Worm (Caenorhabditis elegans) whole organism, L1 larva: ENCODE data around the gene Y39A1A.9.

Experiments
- C34B4.2 ChIP-seq: sonication (generic microtip); optimal IDR thresholded peaks from 2 replicates; lab custom pipeline; 2017; ENCODE audit warnings: mild to moderate bottlenecking, missing genetic modification characterization, missing compliant biosample characterization
- F16B12.6 ChIP-seq: fragments of 150-350 bp; optimal IDR thresholded peaks from 2 replicates; lab custom pipeline; 2014; ENCODE audit warnings: missing biosample characterization, missing genetic modification characterization
- alr-1 ChIP-seq: fragments of 200-800 bp; sonication (Bioruptor generic); optimal IDR thresholded peaks from 2 replicates; lab custom pipeline; 2018; ENCODE audit warnings: borderline replicate concordance, mild to moderate bottlenecking, missing genetic modification characterization, missing compliant biosample characterization
- blmp-1 ChIP-seq: fragments of 150-350 bp; optimal IDR thresholded peaks from 2 replicates; lab custom pipeline; 2014; ENCODE audit warnings: missing biosample characterization, missing genetic modification characterization
- ceh-63 ChIP-seq: fragments of 200-800 bp; sonication (Bioruptor generic); optimal IDR thresholded peaks from 2 replicates; lab custom pipeline; 2018; ENCODE audit warnings: mild to moderate bottlenecking, missing genetic modification characterization, missing compliant biosample characterization
- ceh-8 ChIP-seq: fragments of 200-800 bp; sonication (Bioruptor generic); optimal IDR thresholded peaks from 2 replicates; lab custom pipeline; 2018; ENCODE audit warnings: mild to moderate bottlenecking, missing genetic modification characterization, moderate library complexity, missing compliant biosample characterization
- ceh-88 ChIP-seq: fragments of 200-800 bp; sonication (Bioruptor generic); IDR thresholded peaks from 2 replicates; pipeline ENCODE4 v1.3.6; 2022; ENCODE audit warnings: missing genetic modification characterization, missing compliant biosample characterization
- ceh-90 ChIP-seq: sonication (generic microtip); optimal IDR thresholded peaks from 2 replicates; lab custom pipeline; 2016; ENCODE audit warnings: missing genetic modification characterization, missing compliant biosample characterization
- dpl-1 ChIP-seq, 3 experiments: fragments of 150-350 bp in 2 of 3; sonication (generic microtip) in 1 of 3; optimal IDR thresholded peaks; 2 replicates each; lab custom pipeline; 2014 to 2017; ENCODE audit warnings: missing biosample characterization in 3 of 3, missing genetic modification characterization in 3 of 3, missing genetic modification reagents in 3 of 3
- efl-1 ChIP-seq, 4 experiments: fragments of 150-350 bp; optimal IDR thresholded peaks in 3 of 4; peaks in 1 of 4; 1 replicate in 1 of 4; 2 replicates in 3 of 4; lab custom pipeline; 2014; ENCODE audit warnings: missing biosample characterization in 2 of 4, missing genetic modification characterization in 2 of 4, missing genetic modification reagents in 2 of 4
- efl-3 ChIP-seq: fragments of 200-800 bp; sonication (Bioruptor generic); optimal IDR thresholded peaks from 2 replicates; lab custom pipeline; 2018; ENCODE audit warnings: mild to moderate bottlenecking, missing genetic modification characterization, missing compliant biosample characterization
- egl-27 ChIP-seq, 2 experiments: fragments of 150-350 bp in 1 of 2; sonication (generic microtip); optimal IDR thresholded peaks; 3 replicates each; lab custom pipeline; 2017 to 2018; ENCODE audit warnings: missing biosample characterization in 2 of 2, missing genetic modification characterization in 2 of 2, missing genetic modification reagents in 2 of 2
- elt-2 ChIP-seq: sonication (generic microtip); optimal IDR thresholded peaks from 2 replicates; lab custom pipeline; 2016; ENCODE audit warnings: missing genetic modification characterization, mild to moderate bottlenecking, inconsistent platforms, missing compliant biosample characterization, missing genetic modification reagents
- elt-3 ChIP-seq, 6 experiments: fragments of 150-350 bp in 1 of 6; sonication (generic microtip); optimal IDR thresholded peaks; 2 replicates each; lab custom pipeline; 2017 to 2018; ENCODE audit warnings: missing biosample characterization in 6 of 6, missing genetic modification characterization in 6 of 6, inconsistent platforms in 1 of 6
- ets-5 ChIP-seq: fragments of 200-800 bp; sonication (Bioruptor generic); IDR thresholded peaks from 2 replicates; pipeline ENCODE4 v1.3.6; 2022; ENCODE audit warnings: missing genetic modification characterization, missing compliant biosample characterization
- fkh-10 ChIP-seq: sonication (generic microtip); optimal IDR thresholded peaks from 2 replicates; lab custom pipeline; 2017; ENCODE audit warnings: missing biosample characterization, missing genetic modification reagents, missing genetic modification characterization
- grh-1 ChIP-seq: fragments of 200-800 bp; sonication (Bioruptor generic); IDR thresholded peaks from 2 replicates; pipeline ENCODE4 v1.3.6; 2022; ENCODE audit warnings: missing genetic modification reagents, missing genetic modification characterization, missing compliant biosample characterization
- hpl-2 ChIP-seq: fragments of 150-350 bp; optimal IDR thresholded peaks from 2 replicates; lab custom pipeline; 2014; ENCODE audit warnings: missing biosample characterization, missing genetic modification reagents, missing genetic modification characterization
- isw-1 ChIP-seq: fragments of 200-800 bp; sonication (Bioruptor generic); IDR thresholded peaks from 2 replicates; pipeline ENCODE4 v1.3.6; 2022; ENCODE audit warnings: missing genetic modification characterization, missing compliant biosample characterization
- jun-1 ChIP-seq: fragments of 150-350 bp; optimal IDR thresholded peaks from 2 replicates; lab custom pipeline; 2014; ENCODE audit warnings: missing biosample characterization, missing genetic modification reagents, missing genetic modification characterization
- lin-35 ChIP-seq, 2 experiments: fragments of 150-350 bp; optimal IDR thresholded peaks; 2 replicates each; lab custom pipeline; 2014; ENCODE audit warnings: missing biosample characterization in 2 of 2, missing genetic modification characterization in 2 of 2, missing genetic modification reagents in 2 of 2
- lin-39 ChIP-seq: fragments of 150-350 bp; optimal IDR thresholded peaks from 2 replicates; lab custom pipeline; 2014; ENCODE audit warnings: missing biosample characterization, missing genetic modification reagents, missing genetic modification characterization
- lir-3 ChIP-seq: sonication (generic microtip); optimal IDR thresholded peaks from 2 replicates; lab custom pipeline; 2016; ENCODE audit warnings: mild to moderate bottlenecking, missing genetic modification characterization, moderate library complexity, missing compliant biosample characterization; ENCODE audit not compliant: poor library complexity
- mab-9 ChIP-seq: fragments of 200-800 bp; sonication (Bioruptor generic); IDR thresholded peaks from 2 replicates; pipeline ENCODE4 v1.3.6; 2022; ENCODE audit warnings: missing genetic modification reagents, missing genetic modification characterization, missing compliant biosample characterization
- mdl-1 ChIP-seq, 2 experiments: fragments of 150-350 bp; optimal IDR thresholded peaks; 2 replicates each; lab custom pipeline; 2014 to 2017; ENCODE audit warnings: missing biosample characterization in 2 of 2, missing genetic modification characterization in 2 of 2, inconsistent platforms in 1 of 2
- mef-2 ChIP-seq: fragments of 150-350 bp; optimal IDR thresholded peaks from 2 replicates; lab custom pipeline; 2014; ENCODE audit warnings: missing biosample characterization, missing genetic modification characterization
- nhr-11 ChIP-seq: fragments of 150-350 bp; optimal IDR thresholded peaks from 2 replicates; lab custom pipeline; 2014; ENCODE audit warnings: missing biosample characterization, missing genetic modification characterization
- nhr-12 ChIP-seq: sonication (generic microtip); optimal IDR thresholded peaks from 2 replicates; lab custom pipeline; 2017; ENCODE audit warnings: missing biosample characterization, missing genetic modification characterization
- nhr-19 ChIP-seq: fragments of 200-800 bp; sonication (Bioruptor generic); conservative IDR thresholded peaks from 2 replicates; pipeline ENCODE4 v1.3.6; 2022; ENCODE audit warnings: missing genetic modification characterization, missing compliant biosample characterization
- nhr-237 ChIP-seq: fragments of 150-350 bp; optimal IDR thresholded peaks from 2 replicates; lab custom pipeline; 2014; ENCODE audit warnings: missing biosample characterization, missing genetic modification characterization
- nhr-28 ChIP-seq: fragments of 150-350 bp; optimal IDR thresholded peaks from 2 replicates; lab custom pipeline; 2014; ENCODE audit warnings: missing biosample characterization, missing genetic modification characterization
- nhr-71 ChIP-seq: sonication (generic microtip); optimal IDR thresholded peaks from 2 replicates; lab custom pipeline; 2016; ENCODE audit warnings: mild to moderate bottlenecking, missing genetic modification characterization, moderate library complexity, missing compliant biosample characterization
- nhr-76 ChIP-seq: sonication (generic microtip); optimal IDR thresholded peaks from 2 replicates; lab custom pipeline; 2017; ENCODE audit warnings: missing biosample characterization, missing genetic modification characterization
- nhr-77 ChIP-seq: fragments of 150-350 bp; optimal IDR thresholded peaks from 2 replicates; lab custom pipeline; 2014; ENCODE audit warnings: missing biosample characterization, missing genetic modification characterization
- nhr-84 ChIP-seq: sonication (generic microtip); optimal IDR thresholded peaks from 2 replicates; lab custom pipeline; 2017; ENCODE audit warnings: missing biosample characterization, missing genetic modification characterization
- pag-3 ChIP-seq: sonication (generic microtip); optimal IDR thresholded peaks from 2 replicates; lab custom pipeline; 2017; ENCODE audit warnings: missing genetic modification characterization, mild to moderate bottlenecking, missing compliant biosample characterization, antibody characterized with exemption, borderline replicate concordance; ENCODE audit not compliant: insufficient read depth
- pax-3 ChIP-seq: fragments of 200-800 bp; sonication (Bioruptor generic); optimal IDR thresholded peaks from 2 replicates; lab custom pipeline; 2018; ENCODE audit warnings: mild to moderate bottlenecking, missing genetic modification characterization, moderate library complexity, missing compliant biosample characterization
- pqm-1 ChIP-seq: sonication (generic microtip); optimal IDR thresholded peaks from 3 replicates; lab custom pipeline; 2017; ENCODE audit warnings: missing biosample characterization, missing genetic modification characterization
- snpc-4 ChIP-seq: fragments of 150-350 bp; optimal IDR thresholded peaks from 2 replicates; lab custom pipeline; 2014; ENCODE audit warnings: missing biosample characterization, missing genetic modification characterization
- sox-4 ChIP-seq: sonication (generic microtip); optimal IDR thresholded peaks from 2 replicates; lab custom pipeline; 2016; ENCODE audit warnings: missing genetic modification characterization, missing compliant biosample characterization
- sptf-1 ChIP-seq: fragments of 150-350 bp; optimal IDR thresholded peaks from 2 replicates; lab custom pipeline; 2014; ENCODE audit warnings: missing biosample characterization, missing genetic modification characterization
- sup-37 ChIP-seq: fragments of 200-800 bp; sonication (Bioruptor generic); optimal IDR thresholded peaks from 2 replicates; lab custom pipeline; 2018; ENCODE audit warnings: mild to moderate bottlenecking, missing genetic modification characterization, missing compliant biosample characterization
- swsn-7 ChIP-seq: sonication (generic microtip); optimal IDR thresholded peaks from 2 replicates; lab custom pipeline; 2016; ENCODE audit warnings: missing genetic modification characterization, missing compliant biosample characterization
- unc-130 ChIP-seq: fragments of 150-350 bp; optimal IDR thresholded peaks from 2 replicates; lab custom pipeline; 2017; ENCODE audit warnings: missing biosample characterization, missing genetic modification characterization, inconsistent platforms
- unc-30 ChIP-seq: sonication (generic microtip); optimal IDR thresholded peaks from 2 replicates; lab custom pipeline; 2017; ENCODE audit warnings: missing biosample characterization, missing genetic modification characterization
- unc-86 ChIP-seq: sonication (generic microtip); optimal IDR thresholded peaks from 2 replicates; lab custom pipeline; 2016; ENCODE audit warnings: missing genetic modification characterization, missing compliant biosample characterization
- unc-98 ChIP-seq: fragments of 200-800 bp; sonication (Bioruptor generic); IDR thresholded peaks from 2 replicates; pipeline ENCODE4 v1.3.6; 2022; ENCODE audit warnings: missing genetic modification characterization, missing compliant biosample characterization
- xbp-1 ChIP-seq: sonication (generic microtip); optimal IDR thresholded peaks from 2 replicates; lab custom pipeline; 2016; ENCODE audit warnings: missing genetic modification characterization, missing compliant biosample characterization
- zag-1 ChIP-seq: fragments of 150-350 bp; optimal IDR thresholded peaks from 2 replicates; lab custom pipeline; 2014; ENCODE audit warnings: missing biosample characterization, missing genetic modification characterization
- zip-4 ChIP-seq: fragments of 200-800 bp; sonication (Bioruptor generic); optimal IDR thresholded peaks from 2 replicates; lab custom pipeline; 2018; ENCODE audit warnings: mild to moderate bottlenecking, missing genetic modification characterization, moderate library complexity, missing compliant biosample characterization
- ztf-11 ChIP-seq, 2 experiments: sonication (generic microtip); optimal IDR thresholded peaks; 2 replicates each; lab custom pipeline; 2016 to 2017; ENCODE audit warnings: missing genetic modification characterization in 2 of 2, missing biosample characterization in 1 of 2, missing compliant biosample characterization in 1 of 2
- ztf-4 ChIP-seq: fragments of 150-350 bp; optimal IDR thresholded peaks from 2 replicates; lab custom pipeline; 2014; ENCODE audit warnings: missing biosample characterization, missing genetic modification characterization

The Y39A1A.9 gene

DNA sequence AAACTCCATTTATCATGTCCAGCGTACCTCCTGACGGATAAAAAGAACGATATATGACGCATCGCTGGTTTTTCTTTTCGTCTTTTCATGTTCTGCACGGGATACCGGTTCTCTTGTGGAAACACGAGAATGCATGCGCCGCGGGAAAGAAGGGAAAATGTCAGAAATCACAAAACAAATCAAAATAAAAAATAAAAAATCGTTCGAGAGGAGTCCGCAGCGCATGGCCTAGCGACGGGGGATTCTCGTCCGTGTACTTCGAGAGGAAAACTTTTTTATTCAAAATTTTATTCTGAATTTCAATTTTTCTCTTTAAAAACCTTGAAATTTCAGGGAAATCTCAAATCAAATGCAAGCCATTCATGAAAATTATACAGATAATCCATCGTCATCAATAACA lies 12.1 kb downstream of the Y39A1A.9 start, which contains the start of the genes lron-10 and hpr-9 (continued):
- TF ChIP-seq ceh-90 (tag; lab: Kevin White, UChicago) (peak; percentile 93), F16B12.6 (tag; lab: Kevin White, UChicago) (peak; percentile 45), mef-2 (tag; lab: Kevin White, UChicago) (no peak), nhr-19 (GFP tag; lab: Robert Waterston, UW) (peak; percentile 87), nhr-77 (tag; lab: Kevin White, UChicago) (peak; percentile 46), unc-98 (GFP tag; lab: Robert Waterston, UW) (peak; percentile 71), zag-1 (tag; lab: Kevin White, UChicago) (no peak), mdl-1 (tag; optimal IDR thresholded peaks at IDR 0.05; lab: Kevin White, UChicago) (peak in 1 of 2 experiments; percentile 77), sup-37 (peak; percentile 47), ceh-8 (GFP tag; lab: Kevin White, UChicago) (peak; percentile 74), hpl-2 (peak; percentile 17), nhr-28 (tag; lab: Kevin White, UChicago) (no peak), unc-130 (tag; lab: Kevin White, UChicago) (peak; percentile 52), alr-1 (tag; lab: Kevin White, UChicago) (no peak), fkh-10 (GFP tag; lab: Kevin White, UChicago) (no peak), efl-3 (peak; percentile 77), ets-5 (no peak), snpc-4 (tag; lab: Kevin White, UChicago) (peak; percentile 32), isw-1 (GFP tag; lab: Robert Waterston, UW) (peak; percentile 56; the same call in 1 of the 2 replicates), efl-1 (optimal IDR thresholded peaks at IDR 0.05; lab: Kevin White, UChicago) (peak; percentile 74 to 84), efl-1 (GFP tag; optimal IDR thresholded peaks at IDR 0.05 in 1 of 2; lab: Kevin White, UChicago) (peak; percentile 85 to 98), nhr-12 (no peak), ceh-88 (GFP tag; lab: Robert Waterston, UW) (peak; percentile 61; the same call in 1 of the 2 replicates), lir-3 (tag; lab: Kevin White, UChicago) (peak; percentile 97), grh-1 (GFP tag; lab: Robert Waterston, UW) (peak; percentile 90), pag-3 (tag; lab: Kevin White, UChicago) (no peak), ztf-4 (tag; lab: Kevin White, UChicago) (peak; percentile 42), mab-9 (peak; percentile 90), unc-30 (no peak), nhr-11 (tag; lab: Kevin White, UChicago) (no peak), sox-4 (tag; lab: Kevin White, UChicago) (peak; percentile 94), C34B4.2 (tag; lab: Kevin White, UChicago) (peak; percentile 22), jun-1 (tag; lab: Kevin White, UChicago) (peak; percentile 28), zip-4 (GFP tag; lab: Kevin White, UChicago) (peak; percentile 50), nhr-84 (tag; lab: Kevin White, UChicago) (no peak), swsn-7 (tag; lab: Kevin White, UChicago) (peak; percentile 82), lin-39 (tag; lab: Kevin White, UChicago) (peak; percentile 58), blmp-1 (peak; percentile 91), elt-3 (tag; optimal IDR thresholded peaks at IDR 0.05; lab: Kevin White, UChicago) (peak in 2 of 6 experiments; percentile 73 to 85), dpl-1 (GFP tag; optimal IDR thresholded peaks at IDR 0.05; lab: Kevin White, UChicago) (peak; percentile 76 to 85 (median 82)), egl-27 (tag; optimal IDR thresholded peaks at IDR 0.05; lab: Kevin White, UChicago) (no peak), unc-86 (tag; lab: Kevin White, UChicago) (peak; percentile 70), elt-2 (tag; lab: Kevin White, UChicago) (peak; percentile 70), nhr-76 (tag; lab: Kevin White, UChicago) (no peak), lin-35 (GFP tag; optimal IDR thresholded peaks at IDR 0.05; lab: Kevin White, UChicago) (peak; percentile 78 to 90), nhr-71 (tag; lab: Kevin White, UChicago) (peak; percentile 95), xbp-1 (peak; percentile 84), nhr-237 (peak; percentile 38), ceh-63 (no peak), sptf-1 (no peak), pax-3 (tag; lab: Kevin White, UChicago) (peak; percentile 93), pqm-1 (tag; lab: Kevin White, UChicago) (no peak), ztf-11 (tag; optimal IDR thresholded peaks at IDR 0.05; lab: Kevin White, UChicago) (peak in 1 of 2 experiments; percentile 96)
